Fruit fly (Drosophila melanogaster): ENCODE measurements around the gene PK1-R.
A peak's percentile ranks its signal among the peaks of the same experiment; 100 is the strongest.

The PK1-R gene

dm6 chr3R:14108158-14108921 lies 5.4 kb upstream of the PK1-R start, which contains the start of gene CG12402:
CG12402 (minus strand) TSS chr3R:14108321.
- peak; percentile 60; the same call in 1 of the 2 replicates for TF ChIP-seq CG15336 (GFP tag; IDR thresholded peaks at IDR 0.05)
- no peak for TF ChIP-seq cyc (GFP tag; optimal IDR thresholded peaks at IDR 0.05)
- TF ChIP-seq CG7368 (GFP tag; optimal IDR thresholded peaks at IDR 0.05), result peak; percentile 23
- TF ChIP-seq lz (GFP tag; optimal IDR thresholded peaks at IDR 0.05), result no peak
- TF ChIP-seq OdsH (GFP tag; optimal IDR thresholded peaks at IDR 0.05), result peak; percentile 6
- peak; percentile 30 for TF ChIP-seq CG6808 (GFP tag; optimal IDR thresholded peaks at IDR 0.05)
- TF ChIP-seq CG11294 (GFP tag; IDR thresholded peaks at IDR 0.05), result peak; percentile 51
- no peak for TF ChIP-seq CG31627 (GFP tag; optimal IDR thresholded peaks at IDR 0.05)
- TF ChIP-seq Eip78C (GFP tag), result peak; percentile 88
- peak; percentile 26 for TF ChIP-seq Sox102F (GFP tag; optimal IDR thresholded peaks at IDR 0.05)
- peak; percentile 6 for TF ChIP-seq Ets96B (tag; optimal IDR thresholded peaks at IDR 0.05)
- TF ChIP-seq net (GFP tag; optimal IDR thresholded peaks at IDR 0.05), result peak; percentile 45
- TF ChIP-seq CG11902 (GFP tag; optimal IDR thresholded peaks at IDR 0.05), result no peak
- peak; percentile 60 for TF ChIP-seq CG3919 (GFP tag; optimal IDR thresholded peaks at IDR 0.05)
- no peak for TF ChIP-seq Blimp-1 (GFP tag; optimal IDR thresholded peaks at IDR 0.05)
- peak; percentile 17 for TF ChIP-seq CG34406 (GFP tag; optimal IDR thresholded peaks at IDR 0.05)
- TF ChIP-seq pdm3 (GFP tag; optimal IDR thresholded peaks at IDR 0.05), result peak; percentile 49
- TF ChIP-seq dsx (GFP tag; optimal IDR thresholded peaks at IDR 0.05; ENCODE audit: poor library complexity, severe bottlenecking), result no peak
- TF ChIP-seq fd59A (GFP tag; optimal IDR thresholded peaks at IDR 0.05), result peak; percentile 18
- TF ChIP-seq Gug (GFP tag; IDR thresholded peaks at IDR 0.05), result peak; percentile 50
- peak; percentile 11 for TF ChIP-seq CG16779 (tag; optimal IDR thresholded peaks at IDR 0.05)
- TF ChIP-seq CG10669 (GFP tag; optimal IDR thresholded peaks at IDR 0.05), result peak; percentile 35
- peak; percentile 19 for TF ChIP-seq acj6 (GFP tag; optimal IDR thresholded peaks at IDR 0.05)
- no peak for TF ChIP-seq fd85E (GFP tag; optimal IDR thresholded peaks at IDR 0.05)
- TF ChIP-seq CG8319 (GFP tag; optimal IDR thresholded peaks at IDR 0.05), result no peak
- TF ChIP-seq achi (GFP tag; optimal IDR thresholded peaks at IDR 0.05), result peak; percentile 34
- peak; percentile 14 for TF ChIP-seq Lpt (GFP tag; optimal IDR thresholded peaks at IDR 0.05)
- TF ChIP-seq CG8119 (GFP tag; IDR thresholded peaks at IDR 0.05), result peak; percentile 53
- no peak for TF ChIP-seq Hr38 (GFP tag; optimal IDR thresholded peaks at IDR 0.05)
- TF ChIP-seq CG1621 (tag; optimal IDR thresholded peaks at IDR 0.05), result no peak
- TF ChIP-seq eg (GFP tag; IDR thresholded peaks at IDR 0.05), result peak; percentile 69
- peak; percentile 35 for TF ChIP-seq CG32006 (GFP tag; optimal IDR thresholded peaks at IDR 0.05)
- no peak for TF ChIP-seq salr (GFP tag; optimal IDR thresholded peaks at IDR 0.05)
- no peak for TF ChIP-seq Ets21C (GFP tag; optimal IDR thresholded peaks at IDR 0.05)
- no peak for TF ChIP-seq CG11762 (GFP tag; optimal IDR thresholded peaks at IDR 0.05; ENCODE audit: insufficient read depth)
- no peak for TF ChIP-seq Smox (GFP tag; optimal IDR thresholded peaks at IDR 0.05)
- no peak for TF ChIP-seq CG9139 (GFP tag; optimal IDR thresholded peaks at IDR 0.05)
- peak in 1 of 2 experiments; percentile 35 for TF ChIP-seq ss (GFP tag; optimal IDR thresholded peaks at IDR 0.05)
- peak; percentile 64 for TF ChIP-seq vri (GFP tag; optimal IDR thresholded peaks at IDR 0.05)
- TF ChIP-seq Eip75B (GFP tag; optimal IDR thresholded peaks at IDR 0.05), result peak; percentile 85
- TF ChIP-seq Hr4 (GFP tag; optimal IDR thresholded peaks at IDR 0.05), result peak; percentile 14
- TF ChIP-seq CG8632 (GFP tag; optimal IDR thresholded peaks at IDR 0.05), result peak; percentile 38
- no peak for TF ChIP-seq Sox15 (GFP tag; optimal IDR thresholded peaks at IDR 0.05)
- TF ChIP-seq svp (GFP tag), result no peak
- peak; percentile 49 for TF ChIP-seq CG6792 (GFP tag; optimal IDR thresholded peaks at IDR 0.05)
- TF ChIP-seq dac (GFP tag; optimal IDR thresholded peaks at IDR 0.05), result peak; percentile 35
- peak; percentile 37 for TF ChIP-seq CG10631 (GFP tag; optimal IDR thresholded peaks at IDR 0.05)
- TF ChIP-seq CG6276 (GFP tag; optimal IDR thresholded peaks at IDR 0.05), result peak; percentile 43
- no peak for TF ChIP-seq CG6854 (GFP tag; optimal IDR thresholded peaks at IDR 0.05)
- TF ChIP-seq Hr39 (GFP tag; optimal IDR thresholded peaks at IDR 0.05), result peak; percentile 58
- no peak for TF ChIP-seq Sox14 (GFP tag; optimal IDR thresholded peaks at IDR 0.05)
